Fruit fly (Drosophila melanogaster): ENCODE measurements around the gene CG13042.
A peak's percentile ranks its signal among the peaks of the same experiment; 100 is the strongest.

The CG13042 gene

DNA sequence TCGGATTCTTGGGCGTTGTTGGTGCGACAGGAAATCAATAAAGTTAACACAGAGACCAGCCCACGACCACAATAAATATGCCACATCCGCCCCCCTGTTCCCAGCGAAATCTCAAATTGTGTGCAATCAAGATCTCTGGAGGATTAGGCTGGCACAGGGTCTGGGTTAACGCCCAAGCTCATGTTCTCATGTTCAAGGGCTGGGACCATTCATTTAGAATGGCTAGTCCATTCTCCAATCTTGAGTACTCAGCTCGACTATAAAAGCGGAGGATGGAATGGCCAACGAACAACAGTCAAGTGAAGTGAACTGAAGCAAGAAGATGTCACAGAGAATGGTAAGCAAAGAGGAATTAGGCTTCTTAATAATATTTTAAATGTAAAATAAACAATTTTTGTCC is 24.7 kb upstream of the CG13042 start, which contains the start of gene CG13056:
TSS of gene CG13056 (plus strand) at position 301 of the 400 bp plus-strand sequence.
- no peak for TF ChIP-seq dl (GFP tag; optimal IDR thresholded peaks at IDR 0.05; ENCODE audit: insufficient read depth in 1 of 2, partially characterized antibody in 2 of 2)
- no peak for TF ChIP-seq sage (GFP tag; optimal IDR thresholded peaks at IDR 0.05)
- no peak for TF ChIP-seq usp (GFP tag; optimal IDR thresholded peaks at IDR 0.05)
- TF ChIP-seq woc (GFP tag; optimal IDR thresholded peaks at IDR 0.05), result no peak
- TF ChIP-seq Rel (GFP tag; optimal IDR thresholded peaks at IDR 0.05), result no peak
- TF ChIP-seq Rel (tag; optimal IDR thresholded peaks at IDR 0.05), result no peak
- no peak for TF ChIP-seq dsf (GFP tag; optimal IDR thresholded peaks at IDR 0.05; ENCODE audit: borderline replicate concordance)
- no peak for TF ChIP-seq Jra (GFP tag; optimal IDR thresholded peaks at IDR 0.05)
- TF ChIP-seq ey (GFP tag; optimal IDR thresholded peaks at IDR 0.05), result no peak
- TF ChIP-seq N (GFP tag; optimal IDR thresholded peaks at IDR 0.05), result no peak
- no peak for TF ChIP-seq Vsx2 (GFP tag; optimal IDR thresholded peaks at IDR 0.05; ENCODE audit: partially characterized antibody)
- no peak for TF ChIP-seq brk (GFP tag; optimal IDR thresholded peaks at IDR 0.05)

DNA sequence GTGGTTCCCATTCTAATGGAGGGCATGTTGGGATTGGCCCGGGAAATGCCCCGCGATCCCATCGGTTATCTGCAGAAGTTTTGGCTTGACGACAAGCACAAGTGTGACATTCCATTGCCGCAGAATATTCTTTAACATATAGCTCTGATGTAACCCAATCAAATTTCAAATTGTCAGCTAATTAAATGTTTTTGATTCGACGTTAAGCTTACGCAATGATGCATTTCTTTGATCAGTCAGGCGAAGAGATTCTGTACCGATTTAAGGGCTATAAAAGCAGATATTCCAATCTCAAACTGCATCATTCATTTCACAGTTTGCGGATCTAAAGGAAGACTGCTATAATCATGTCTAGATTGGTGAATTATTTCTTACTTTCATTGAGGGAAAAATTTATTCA is 23.4 kb upstream of the CG13042 start, which contains the start of gene retinin:
TSS of gene retinin (plus strand) at position 301 of the 400 bp plus-strand sequence.
- TF ChIP-seq Abd-B (GFP tag; optimal IDR thresholded peaks at IDR 0.05) (no peak), pan (optimal IDR thresholded peaks at IDR 0.05) (no peak), br (GFP tag; optimal IDR thresholded peaks at IDR 0.05) (no peak), sv (GFP tag; optimal IDR thresholded peaks at IDR 0.05) (no peak), dmrt93B (GFP tag; optimal IDR thresholded peaks at IDR 0.05) (no peak), psq (GFP tag; optimal IDR thresholded peaks at IDR 0.05) (no peak), Sp1 (GFP tag; optimal IDR thresholded peaks at IDR 0.05) (no peak), Rel (GFP tag; optimal IDR thresholded peaks at IDR 0.05) (no peak), Rel (tag; optimal IDR thresholded peaks at IDR 0.05) (no peak), HLH106 (tag; optimal IDR thresholded peaks at IDR 0.05) (no peak), ey (GFP tag; optimal IDR thresholded peaks at IDR 0.05) (no peak), usp (GFP tag; optimal IDR thresholded peaks at IDR 0.05) (no peak), fru (GFP tag; optimal IDR thresholded peaks at IDR 0.05) (no peak), foxo (GFP tag; optimal IDR thresholded peaks at IDR 0.05) (no peak), sage (GFP tag; optimal IDR thresholded peaks at IDR 0.05) (no peak), GATAd (GFP tag; optimal IDR thresholded peaks at IDR 0.05) (no peak)

- TF ChIP-seq Abd-B (GFP tag; optimal IDR thresholded peaks at IDR 0.05) (no peak), Dfd (GFP tag; optimal IDR thresholded peaks at IDR 0.05) (no peak), Jra (GFP tag; optimal IDR thresholded peaks at IDR 0.05) (no peak), usp (GFP tag; optimal IDR thresholded peaks at IDR 0.05) (no peak), Mio (GFP tag; optimal IDR thresholded peaks at IDR 0.05) (no peak), Hnf4 (GFP tag; optimal IDR thresholded peaks at IDR 0.05) (no peak)
These were observed 22.5 kb upstream of the CG13042 start, which contains the start of gene CG33060 for dm6 chr3L:16330740-16331139. CG33060 (plus strand) TSS chr3L:16331040.

- TF ChIP-seq Hnf4 (GFP tag; optimal IDR thresholded peaks at IDR 0.05), result no peak
- TF ChIP-seq Dfd (GFP tag; optimal IDR thresholded peaks at IDR 0.05), result no peak
- no peak for TF ChIP-seq h (GFP tag; optimal IDR thresholded peaks at IDR 0.05)
- TF ChIP-seq psq (GFP tag; optimal IDR thresholded peaks at IDR 0.05), result no peak
- no peak for TF ChIP-seq dl (GFP tag; optimal IDR thresholded peaks at IDR 0.05; ENCODE audit: insufficient read depth in 1 of 2, partially characterized antibody in 2 of 2)
- TF ChIP-seq Mio (GFP tag; optimal IDR thresholded peaks at IDR 0.05), result no peak
- no peak for TF ChIP-seq Vsx2 (GFP tag; optimal IDR thresholded peaks at IDR 0.05; ENCODE audit: partially characterized antibody)
- TF ChIP-seq pan (optimal IDR thresholded peaks at IDR 0.05), result no peak
- no peak for TF ChIP-seq jim (GFP tag; optimal IDR thresholded peaks at IDR 0.05)
- TF ChIP-seq N (GFP tag; optimal IDR thresholded peaks at IDR 0.05), result no peak
- no peak for TF ChIP-seq usp (GFP tag; optimal IDR thresholded peaks at IDR 0.05)
- TF ChIP-seq dmrt93B (GFP tag; optimal IDR thresholded peaks at IDR 0.05), result no peak
- no peak for TF ChIP-seq ey (GFP tag; optimal IDR thresholded peaks at IDR 0.05)
- TF ChIP-seq Abd-B (GFP tag; optimal IDR thresholded peaks at IDR 0.05), result no peak
- no peak for TF ChIP-seq CG32264 (GFP tag; optimal IDR thresholded peaks at IDR 0.05)
- no peak for TF ChIP-seq brk (GFP tag; optimal IDR thresholded peaks at IDR 0.05)
These were observed 21.2 kb upstream of the CG13042 start, which contains the start of gene CG33061 for dm6 chr3L:16329495-16329894. CG33061 (plus strand) TSS chr3L:16329795.

DNA sequence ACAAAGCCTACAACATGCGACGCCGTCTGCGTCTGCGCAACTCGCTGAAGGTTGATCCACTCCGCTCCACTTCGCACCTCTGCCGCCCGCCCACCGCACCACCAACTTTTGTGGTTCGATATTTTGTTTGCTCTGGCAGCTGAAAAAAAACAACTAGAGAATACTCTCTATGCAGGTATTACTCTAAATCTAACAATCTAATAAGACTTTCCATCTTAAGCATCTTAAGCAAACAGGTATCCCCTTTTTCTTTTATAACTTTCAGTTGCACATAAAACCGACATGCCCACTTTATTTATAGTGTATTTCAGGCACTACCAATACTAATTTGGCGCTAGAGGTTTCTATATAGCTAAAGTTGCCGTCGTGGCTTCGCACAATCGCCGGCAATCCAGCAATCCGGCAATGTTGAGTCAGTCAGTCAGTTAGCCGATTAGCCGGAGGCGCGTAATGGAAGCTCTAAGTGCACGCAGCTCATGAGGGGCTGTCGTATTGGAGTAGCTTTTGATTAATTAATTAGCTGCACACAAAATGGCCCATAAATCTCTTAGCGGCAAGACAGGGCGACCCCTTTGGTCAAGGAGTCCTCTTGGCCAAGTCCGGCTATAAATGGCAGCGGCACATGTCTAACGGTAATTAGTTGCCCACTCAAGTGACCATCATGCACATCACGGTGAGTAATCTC is 20.1 kb upstream of the CG13042 start, which contains the start of gene CG13058:
TSS of gene CG13058 (plus strand) at position 635 of the 685 bp plus-strand sequence.
- no peak for TF ChIP-seq CG32264 (GFP tag; optimal IDR thresholded peaks at IDR 0.05)
- TF ChIP-seq Myc (optimal IDR thresholded peaks at IDR 0.05), result no peak
- TF ChIP-seq ey (GFP tag; optimal IDR thresholded peaks at IDR 0.05), result no peak
- TF ChIP-seq Hr78 (GFP tag; optimal IDR thresholded peaks at IDR 0.05), result no peak
- peak; percentile 50 for TF ChIP-seq sv (GFP tag; optimal IDR thresholded peaks at IDR 0.05)

All from whole organism, wandering third instar larva.